Fruit fly (Drosophila melanogaster) whole organism: ENCODE results near the gene CG32428.
A peak's percentile ranks its signal among the peaks of the same experiment; 100 is the strongest.

ENCODE experiments used
- CG8478 ChIP-seq: fragments of >200 bp; optimal IDR thresholded peaks from 2 replicates; lab custom pipeline; 2018; ENCODE audit warnings: inconsistent platforms
- Dll ChIP-seq: fragments of >200 bp; optimal IDR thresholded peaks from 2 replicates; lab custom pipeline; 2017
- EcR ChIP-seq, 2 experiments: fragments of >200 bp; optimal IDR thresholded peaks; 2 replicates each; lab custom pipeline; 2017; ENCODE audit warnings: missing biosample characterization in 2 of 2, missing genetic modification characterization in 2 of 2, missing genetic modification reagents in 2 of 2
- pan ChIP-seq: fragments of >200 bp; optimal IDR thresholded peaks from 2 replicates; lab custom pipeline; 2017
- psq ChIP-seq: fragments of >200 bp; optimal IDR thresholded peaks from 2 replicates; lab custom pipeline; 2017
- usp ChIP-seq: fragments of >200 bp; optimal IDR thresholded peaks from 2 replicates; lab custom pipeline; 2017; ENCODE audit warnings: missing biosample characterization, missing genetic modification characterization, mixed read lengths

The CG32428 gene

dm6 chr3L:20473021-20473799, at the start of gene CG32428, which contains the start of gene CG5969:
CG32428 (minus strand) TSS chr3L:20473723.
CG5969 (plus strand) TSS chr3L:20473783.
- TF ChIP-seq pan (lab: Kevin White, UChicago) (no peak), usp (GFP tag; lab: Kevin White, UChicago) (no peak), Dll (lab: Kevin White, UChicago) (no peak), CG8478 (no peak), psq (lab: Kevin White, UChicago) (no peak), EcR (GFP tag; optimal IDR thresholded peaks at IDR 0.05; lab: Kevin White, UChicago) (no peak)

DNA sequence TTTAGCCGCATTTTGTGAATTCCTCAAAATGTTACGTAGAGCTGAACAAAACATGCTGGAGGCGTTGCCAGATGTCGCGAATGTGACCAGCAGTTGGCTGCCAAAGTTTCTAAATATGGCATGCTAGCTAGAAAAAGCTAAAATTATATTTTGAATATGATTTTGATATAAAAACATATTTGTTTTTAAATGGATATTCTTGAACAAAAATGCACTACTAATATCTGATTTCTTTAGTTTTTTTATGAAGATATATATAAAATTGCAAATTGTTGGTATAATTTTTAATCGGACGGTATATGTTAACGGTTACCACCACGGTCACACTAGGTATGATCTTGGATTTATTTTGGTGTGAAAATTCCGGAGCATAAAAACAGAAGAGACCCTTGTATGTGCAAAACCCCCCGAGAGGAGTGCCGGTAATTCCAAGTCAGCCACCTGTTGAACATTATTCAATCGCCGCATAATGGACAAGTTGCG, 47.2 kb upstream of the CG32428 start, which contains the start of the genes mTerf3 and CG5104:
Gene mTerf3 (minus strand): TSS at position 86 of the 483 bp plus-strand sequence.
Gene CG5104 (plus strand): TSS at position 323 of the 483 bp plus-strand sequence.
- TF ChIP-seq CG8478 (no peak), pan (lab: Kevin White, UChicago) (no peak), EcR (GFP tag; optimal IDR thresholded peaks at IDR 0.05; lab: Kevin White, UChicago) (no peak), psq (lab: Kevin White, UChicago) (no peak), usp (GFP tag; lab: Kevin White, UChicago) (no peak), Dll (lab: Kevin White, UChicago) (no peak)

dm6 chr3L:20518805-20519503, 45.4 kb upstream of the CG32428 start, which contains the start of gene BNIP3:
BNIP3 (minus strand) TSS chr3L:20519393.
- TF ChIP-seq CG8478 (no peak), EcR (GFP tag; optimal IDR thresholded peaks at IDR 0.05; lab: Kevin White, UChicago) (no peak), Dll (lab: Kevin White, UChicago) (no peak), psq (lab: Kevin White, UChicago) (no peak), pan (lab: Kevin White, UChicago) (no peak), usp (GFP tag; lab: Kevin White, UChicago) (no peak)

dm6 chr3L:20517897-20518804, 44.6 kb upstream of the CG32428 start:
- TF ChIP-seq EcR (GFP tag; optimal IDR thresholded peaks at IDR 0.05; lab: Kevin White, UChicago) (peak in 1 of 2 experiments; percentile 8), psq (lab: Kevin White, UChicago) (peak; percentile 55), pan (lab: Kevin White, UChicago) (no peak)

- TF ChIP-seq EcR (GFP tag; optimal IDR thresholded peaks at IDR 0.05; lab: Kevin White, UChicago) (peak; percentile 60 to 78), Dll (lab: Kevin White, UChicago) (no peak), CG8478 (no peak)
Measured at dm6 chr3L:20517179-20517834, 43.8 kb upstream of the CG32428 start.

- TF ChIP-seq pan (lab: Kevin White, UChicago) = no peak
- no peak for TF ChIP-seq CG8478
- no peak for TF ChIP-seq usp (GFP tag; lab: Kevin White, UChicago)
- no peak for TF ChIP-seq psq (lab: Kevin White, UChicago)
- TF ChIP-seq EcR (GFP tag; optimal IDR thresholded peaks at IDR 0.05; lab: Kevin White, UChicago) = no peak
- no peak for TF ChIP-seq Dll (lab: Kevin White, UChicago)
Measured at dm6 chr3L:20516519-20517178, 43.1 kb upstream of the CG32428 start.

dm6 chr3L:20514101-20514500, 40.6 kb upstream of the CG32428 start:
- TF ChIP-seq CG8478 (no peak), Dll (lab: Kevin White, UChicago) (no peak), EcR (GFP tag; optimal IDR thresholded peaks at IDR 0.05; lab: Kevin White, UChicago) (no peak), psq (lab: Kevin White, UChicago) (no peak), pan (lab: Kevin White, UChicago) (no peak), usp (GFP tag; lab: Kevin White, UChicago) (no peak)

- TF ChIP-seq CG8478 (no peak), usp (GFP tag; lab: Kevin White, UChicago) (no peak), EcR (GFP tag; optimal IDR thresholded peaks at IDR 0.05; lab: Kevin White, UChicago) (no peak), Dll (lab: Kevin White, UChicago) (no peak), pan (lab: Kevin White, UChicago) (no peak), psq (lab: Kevin White, UChicago) (no peak)
Measured at dm6 chr3L:20511499-20512108, 38.1 kb upstream of the CG32428 start.

DNA sequence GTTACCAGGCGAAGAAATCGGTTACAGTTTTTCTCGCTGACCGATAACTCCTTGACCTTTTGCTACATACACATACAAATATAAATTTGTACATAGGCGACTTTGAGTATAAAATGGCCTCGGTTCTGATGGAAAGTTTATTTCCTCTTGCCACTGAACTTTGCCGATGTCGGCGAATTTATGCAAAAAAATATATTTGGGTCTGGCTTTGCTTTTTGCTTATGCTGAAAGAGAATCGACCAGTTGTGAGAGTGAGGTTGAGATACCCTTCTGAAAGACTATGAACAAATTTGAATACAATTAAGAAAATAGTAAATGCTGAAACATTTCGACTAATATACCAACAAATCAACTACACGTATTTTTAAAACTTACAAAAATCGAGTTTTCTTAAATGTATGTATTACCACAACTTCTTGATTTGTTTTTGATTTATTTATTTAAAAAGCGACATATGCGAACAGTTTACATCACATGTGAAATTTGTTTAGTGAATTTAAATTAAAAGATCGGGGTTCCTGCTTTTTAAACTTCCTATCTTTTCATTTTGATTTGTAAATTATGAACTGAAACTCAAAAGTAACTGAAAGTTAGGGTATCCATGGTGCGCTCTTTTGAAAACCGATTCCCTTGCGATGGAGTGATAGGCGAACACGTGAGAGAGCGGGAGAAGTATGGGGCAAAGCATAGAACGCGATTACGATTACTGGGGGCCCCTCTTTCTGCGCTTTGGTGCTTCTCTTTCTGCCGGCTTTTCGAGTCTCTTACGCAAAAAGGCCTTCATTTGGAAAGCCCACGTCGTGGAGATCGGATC, 35.8 kb upstream of the CG32428 start:
- TF ChIP-seq CG8478 (no peak), psq (lab: Kevin White, UChicago) (no peak), usp (GFP tag; lab: Kevin White, UChicago) (no peak)
